Fruit fly (Drosophila melanogaster): ENCODE data around the gene cv-c.
A peak's percentile ranks its signal among the peaks of the same experiment; 100 is the strongest.

The cv-c gene

DNA sequence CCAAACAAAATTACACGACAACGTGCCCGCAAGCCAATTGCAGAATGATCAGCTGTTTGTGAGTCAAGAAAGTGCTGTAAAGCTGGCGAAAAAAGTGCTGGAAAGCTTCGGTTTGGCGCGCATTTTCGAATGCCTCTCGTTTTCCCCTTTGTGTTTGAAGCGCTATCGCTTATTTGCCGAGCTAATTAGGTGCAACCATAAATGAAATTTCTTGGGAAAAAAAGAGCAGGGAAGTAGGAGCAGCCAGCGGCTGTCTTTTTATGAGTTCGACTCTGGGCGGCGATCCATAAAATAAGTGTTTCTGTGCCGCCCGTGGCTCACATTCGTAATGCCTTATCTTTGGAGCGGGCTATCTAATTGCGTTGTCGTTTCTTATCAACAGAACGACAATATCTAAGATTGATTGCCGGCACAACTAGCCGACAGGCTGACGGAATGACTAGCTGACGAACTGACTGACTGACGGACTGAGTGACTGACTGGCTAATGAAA lies 119.7 kb downstream of the cv-c start, which contains the start of gene Dnaaf5 (continued):
- TF ChIP-seq vri (GFP tag; optimal IDR thresholded peaks at IDR 0.05) (peak; percentile 75), CG6808 (GFP tag; optimal IDR thresholded peaks at IDR 0.05) (no peak), Hr39 (GFP tag; optimal IDR thresholded peaks at IDR 0.05) (peak; percentile 9), acj6 (GFP tag; optimal IDR thresholded peaks at IDR 0.05) (no peak)

DNA sequence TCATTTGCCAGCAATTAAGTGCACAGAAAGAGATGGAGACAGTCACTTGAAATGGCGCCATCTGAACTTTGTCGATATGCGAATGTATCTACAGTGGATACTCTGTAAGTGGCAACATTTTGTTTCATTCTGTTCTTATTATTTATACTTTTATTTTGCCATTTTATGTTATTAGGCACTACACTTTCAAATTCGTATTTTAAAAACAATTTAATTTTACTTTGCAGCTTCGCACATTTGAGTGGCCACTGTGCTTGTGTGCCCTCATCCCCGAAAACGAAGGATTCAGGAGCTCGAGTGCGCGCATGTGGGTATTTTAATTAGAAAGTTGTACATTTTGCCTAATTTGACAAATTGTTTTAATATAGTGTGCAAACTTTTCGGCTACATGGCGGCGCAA lies 124.1 kb downstream of the cv-c start:
- TF ChIP-seq svp (GFP tag) (peak; percentile 85), CG9139 (GFP tag; optimal IDR thresholded peaks at IDR 0.05) (peak; percentile 36), Ets96B (tag; optimal IDR thresholded peaks at IDR 0.05) (peak; percentile 69), CG6792 (GFP tag; optimal IDR thresholded peaks at IDR 0.05) (peak; percentile 20), Gug (GFP tag; IDR thresholded peaks at IDR 0.05) (peak; percentile 61; the same call in 1 of the 2 replicates), Sox14 (GFP tag; optimal IDR thresholded peaks at IDR 0.05) (peak; percentile 53), CG32006 (GFP tag; optimal IDR thresholded peaks at IDR 0.05) (peak; percentile 52), fd59A (GFP tag; optimal IDR thresholded peaks at IDR 0.05) (peak; percentile 42), CG11294 (GFP tag; IDR thresholded peaks at IDR 0.05) (no peak), spab (GFP tag; optimal IDR thresholded peaks at IDR 0.05) (peak; percentile 60), CG6808 (GFP tag; optimal IDR thresholded peaks at IDR 0.05) (peak; percentile 62), CG15336 (GFP tag; IDR thresholded peaks at IDR 0.05) (peak; percentile 63), CG8632 (GFP tag; optimal IDR thresholded peaks at IDR 0.05) (peak; percentile 42), ss (GFP tag; optimal IDR thresholded peaks at IDR 0.05) (peak; percentile 45 to 73), esn (GFP tag; optimal IDR thresholded peaks at IDR 0.05) (peak; percentile 68), CG10669 (GFP tag; optimal IDR thresholded peaks at IDR 0.05) (peak; percentile 60), fkh (GFP tag; optimal IDR thresholded peaks at IDR 0.05) (no peak), CG16779 (tag; optimal IDR thresholded peaks at IDR 0.05) (no peak), CG11762 (GFP tag; optimal IDR thresholded peaks at IDR 0.05; ENCODE audit: insufficient read depth) (peak; percentile 27), fd85E (GFP tag; optimal IDR thresholded peaks at IDR 0.05) (no peak), pdm3 (GFP tag; optimal IDR thresholded peaks at IDR 0.05) (peak; percentile 69), CG7368 (GFP tag; optimal IDR thresholded peaks at IDR 0.05) (peak; percentile 58), CG6276 (GFP tag; optimal IDR thresholded peaks at IDR 0.05) (peak; percentile 23), CG34406 (GFP tag; optimal IDR thresholded peaks at IDR 0.05) (peak; percentile 47), Met (GFP tag; optimal IDR thresholded peaks at IDR 0.05) (peak; percentile 72), CG4318 (GFP tag; optimal IDR thresholded peaks at IDR 0.05) (peak; percentile 22), CG6163 (GFP tag; IDR thresholded peaks at IDR 0.05) (peak; percentile 73), lz (GFP tag; optimal IDR thresholded peaks at IDR 0.05) (peak; percentile 50), salr (GFP tag; optimal IDR thresholded peaks at IDR 0.05) (peak in 1 of 2 experiments; percentile 6), Eip93F (GFP tag; optimal IDR thresholded peaks at IDR 0.05) (no peak), cyc (GFP tag; optimal IDR thresholded peaks at IDR 0.05) (peak; percentile 75), Ets21C (GFP tag; optimal IDR thresholded peaks at IDR 0.05) (peak; percentile 61), achi (GFP tag; optimal IDR thresholded peaks at IDR 0.05) (peak; percentile 60), OdsH (GFP tag; optimal IDR thresholded peaks at IDR 0.05) (peak; percentile 64), Hr39 (GFP tag; optimal IDR thresholded peaks at IDR 0.05) (peak; percentile 71), acj6 (GFP tag; optimal IDR thresholded peaks at IDR 0.05) (peak; percentile 65), CG8319 (GFP tag; optimal IDR thresholded peaks at IDR 0.05) (peak; percentile 48), Blimp-1 (GFP tag; optimal IDR thresholded peaks at IDR 0.05) (peak; percentile 24), dsx (GFP tag; optimal IDR thresholded peaks at IDR 0.05; ENCODE audit: poor library complexity, severe bottlenecking) (peak; percentile 74), vri (GFP tag; optimal IDR thresholded peaks at IDR 0.05) (peak; percentile 35), Sox102F (GFP tag; optimal IDR thresholded peaks at IDR 0.05) (peak; percentile 60), Hr38 (GFP tag; optimal IDR thresholded peaks at IDR 0.05) (no peak), dac (GFP tag; optimal IDR thresholded peaks at IDR 0.05) (no peak), CG31627 (GFP tag; optimal IDR thresholded peaks at IDR 0.05) (peak; percentile 73), CG6854 (GFP tag; optimal IDR thresholded peaks at IDR 0.05) (peak; percentile 1), CG8119 (GFP tag; IDR thresholded peaks at IDR 0.05) (peak; percentile 57; the same call in 2 of the 3 replicates), CG11902 (GFP tag; optimal IDR thresholded peaks at IDR 0.05) (peak; percentile 62), CG3919 (GFP tag; optimal IDR thresholded peaks at IDR 0.05) (peak; percentile 79)

Measured in whole organism, prepupa.